Fruit fly (Drosophila melanogaster) whole organism, wandering third instar larva: ENCODE measurements around the gene EMC4.

Experiments
- Hnf4 ChIP-seq: fragments of 200-800 bp; sonication (Bioruptor generic); optimal IDR thresholded peaks from 2 replicates; lab custom pipeline; 2016; ENCODE audit warnings: missing biosample characterization, mild to moderate bottlenecking, missing genetic modification characterization
- Myc ChIP-seq: fragments of >200 bp; optimal IDR thresholded peaks from 2 replicates; lab custom pipeline; 2017
- N ChIP-seq: fragments of >200 bp; optimal IDR thresholded peaks from 2 replicates; lab custom pipeline; 2018; ENCODE audit warnings: missing biosample characterization, missing external identifiers, missing genetic modification characterization
- Sp1 ChIP-seq: fragments of 200-800 bp; sonication (Bioruptor generic); optimal IDR thresholded peaks from 3 replicates; lab custom pipeline; 2019; ENCODE audit warnings: missing biosample characterization, mild to moderate bottlenecking, missing genetic modification characterization, moderate library complexity
- Vsx2 ChIP-seq: fragments of 200-300, 225-300 bp; sonication (Bioruptor generic); optimal IDR thresholded peaks from 2 replicates; lab custom pipeline; 2018; ENCODE audit warnings: missing biosample characterization, missing genetic modification characterization; ENCODE audit not compliant: partially characterized antibody
- brk ChIP-seq: fragments of 200-800 bp; sonication (Bioruptor generic); optimal IDR thresholded peaks from 2 replicates; lab custom pipeline; 2016; ENCODE audit warnings: missing biosample characterization, mild to moderate bottlenecking, missing genetic modification characterization
- h ChIP-seq: fragments of 200-800 bp; sonication (Bioruptor generic); optimal IDR thresholded peaks from 3 replicates; lab custom pipeline; 2016; ENCODE audit warnings: missing biosample characterization, mild to moderate bottlenecking, missing genetic modification characterization
- lola ChIP-seq: fragments of >200 bp; optimal IDR thresholded peaks from 2 replicates; lab custom pipeline; 2017; ENCODE audit warnings: missing biosample characterization, missing genetic modification characterization
- psq ChIP-seq: fragments of 200-800 bp; sonication (Bioruptor generic); optimal IDR thresholded peaks from 3 replicates; lab custom pipeline; 2017; ENCODE audit warnings: missing biosample characterization, mild to moderate bottlenecking, missing genetic modification characterization, moderate library complexity
- rgr ChIP-seq: fragments of 200-800 bp; sonication (Bioruptor generic); optimal IDR thresholded peaks from 3 replicates; lab custom pipeline; 2016; ENCODE audit warnings: missing biosample characterization, mild to moderate bottlenecking, missing genetic modification characterization
- sv ChIP-seq: fragments of 200-800 bp; sonication (Bioruptor generic); optimal IDR thresholded peaks from 3 replicates; lab custom pipeline; 2016; ENCODE audit warnings: missing biosample characterization, missing genetic modification characterization
- usp ChIP-seq: fragments of >200 bp; optimal IDR thresholded peaks from 2 replicates; lab custom pipeline; 2017; ENCODE audit warnings: missing biosample characterization, missing genetic modification characterization

dm6 chr3L:22826236-22826635 lies 41.8 kb downstream of the EMC4 start:
- TF ChIP-seq usp (GFP tag; lab: Kevin White, UChicago) (no peak), Hnf4 (GFP tag; lab: Kevin White, UChicago) (peak; percentile 8), Vsx2 (no peak), brk (no peak), N (GFP tag; lab: Kevin White, UChicago) (no peak), Myc (no peak), Sp1 (no peak), h (GFP tag; lab: Kevin White, UChicago) (peak; percentile 27), lola (no peak), rgr (GFP tag; lab: Kevin White, UChicago) (peak; percentile 49), psq (no peak), sv (GFP tag; lab: Kevin White, UChicago) (no peak)
